Fruit fly (Drosophila melanogaster) whole organism, embryonic: ENCODE data around the gene CG6959.

Source experiments
- Asciz ChIP-seq: fragments of 200-800 bp; sonication (Bioruptor generic); optimal IDR thresholded peaks from 2 replicates; lab custom pipeline; 2017; ENCODE audit warnings: missing biosample characterization, mild to moderate bottlenecking, missing genetic modification characterization, missing genetic modification reagents
- CG10267 ChIP-seq: fragments of 200-800 bp; sonication (Bioruptor generic); optimal IDR thresholded peaks from 2 replicates; lab custom pipeline; 2018; ENCODE audit warnings: missing biosample characterization, mild to moderate bottlenecking, missing genetic modification characterization, moderate library complexity
- CG11504 ChIP-seq: fragments of 200-800 bp; sonication (Bioruptor generic); optimal IDR thresholded peaks from 3 replicates; lab custom pipeline; 2019; ENCODE audit warnings: missing biosample characterization, mild to moderate bottlenecking, missing genetic modification characterization, moderate library complexity
- CG11723 ChIP-seq: fragments of 200-800 bp; sonication (Bioruptor generic); optimal IDR thresholded peaks from 2 replicates; lab custom pipeline; 2017; ENCODE audit warnings: missing biosample characterization, mild to moderate bottlenecking, missing genetic modification characterization
- CG12769 ChIP-seq: fragments of 200-800 bp; sonication (Bioruptor generic); optimal IDR thresholded peaks from 2 replicates; lab custom pipeline; 2019; ENCODE audit warnings: missing biosample characterization, mild to moderate bottlenecking, missing genetic modification characterization, moderate library complexity
- CG14710 ChIP-seq: fragments of 200-800 bp; sonication (Bioruptor generic); optimal IDR thresholded peaks from 3 replicates; lab custom pipeline; 2019; ENCODE audit warnings: missing biosample characterization, mild to moderate bottlenecking, missing genetic modification characterization, moderate library complexity
- CG15073 ChIP-seq: fragments of 200-800 bp; sonication (Bioruptor generic); optimal IDR thresholded peaks from 2 replicates; lab custom pipeline; 2016; ENCODE audit warnings: missing biosample characterization, missing genetic modification characterization
- CG16863 ChIP-seq: fragments of 200-800 bp; sonication (Bioruptor generic); optimal IDR thresholded peaks from 3 replicates; lab custom pipeline; 2016; ENCODE audit warnings: missing biosample characterization, missing genetic modification characterization
- CG17829 ChIP-seq: fragments of 200-800 bp; optimal IDR thresholded peaks from 2 replicates; lab custom pipeline; 2019; ENCODE audit warnings: missing biosample characterization, mild to moderate bottlenecking, missing genetic modification characterization, moderate library complexity
- CG2202 ChIP-seq: fragments of 200-800 bp; sonication (Bioruptor generic); optimal IDR thresholded peaks from 2 replicates; lab custom pipeline; 2018; ENCODE audit warnings: missing biosample characterization, mild to moderate bottlenecking, missing genetic modification characterization
- CG2712 ChIP-seq: fragments of 200-800 bp; optimal IDR thresholded peaks from 3 replicates; lab custom pipeline; 2019; ENCODE audit warnings: missing biosample characterization, mild to moderate bottlenecking, missing genetic modification characterization, moderate library complexity
- CG31388 ChIP-seq: fragments of 200-800 bp; sonication (Bioruptor generic); optimal IDR thresholded peaks from 2 replicates; lab custom pipeline; 2016; ENCODE audit warnings: missing biosample characterization, missing genetic modification characterization
- CG3281 ChIP-seq: fragments of 200-800 bp; sonication (Bioruptor generic); optimal IDR thresholded peaks from 3 replicates; lab custom pipeline; 2017; ENCODE audit warnings: missing biosample characterization, mild to moderate bottlenecking, missing genetic modification characterization
- CG33557 ChIP-seq: fragments of 200-800 bp; sonication (Bioruptor generic); optimal IDR thresholded peaks from 2 replicates; lab custom pipeline; 2019; ENCODE audit warnings: missing biosample characterization, mild to moderate bottlenecking, missing genetic modification characterization, moderate library complexity
- CG3726 ChIP-seq: fragments of 200-800 bp; sonication (Bioruptor generic); IDR thresholded peaks from 3 replicates; pipeline ENCODE4, ENCODE4 v1.3.6; 2022; ENCODE audit warnings: missing biosample characterization, missing genetic modification characterization
- CG4282 ChIP-seq: fragments of 200-800 bp; sonication (Bioruptor generic); optimal IDR thresholded peaks from 2 replicates; lab custom pipeline; 2016; ENCODE audit warnings: missing biosample characterization, missing genetic modification characterization
- CG4707 ChIP-seq: fragments of 200-800 bp; sonication (Bioruptor generic); optimal IDR thresholded peaks from 2 replicates; lab custom pipeline; 2018; ENCODE audit warnings: missing biosample characterization, mild to moderate bottlenecking, missing genetic modification characterization, moderate library complexity
- CG4820 ChIP-seq: fragments of 200-800 bp; sonication (Bioruptor generic); optimal IDR thresholded peaks from 3 replicates; lab custom pipeline; 2016; ENCODE audit warnings: missing biosample characterization, missing genetic modification characterization
- CG6689 ChIP-seq: fragments of 200-800 bp; sonication (Bioruptor generic); IDR thresholded peaks from 2 replicates; pipeline ENCODE4 v1.3.6; 2022; ENCODE audit warnings: missing biosample characterization, missing genetic modification characterization
- CG8388 ChIP-seq: fragments of 200-800 bp; sonication (Bioruptor generic); optimal IDR thresholded peaks from 2 replicates; lab custom pipeline; 2019; ENCODE audit warnings: missing biosample characterization, mild to moderate bottlenecking, missing genetic modification characterization, moderate library complexity
- CG9437 ChIP-seq: fragments of 200-800 bp; sonication (Bioruptor generic); optimal IDR thresholded peaks from 2 replicates; lab custom pipeline; 2018; ENCODE audit warnings: missing biosample characterization, mild to moderate bottlenecking, missing genetic modification characterization
- CoRest ChIP-seq: fragments of 200-800 bp; sonication (Bioruptor generic); optimal IDR thresholded peaks from 3 replicates; lab custom pipeline; 2018; ENCODE audit warnings: missing biosample characterization, mild to moderate bottlenecking, missing genetic modification characterization, moderate library complexity
- D19A ChIP-seq: fragments of 200-800 bp; optimal IDR thresholded peaks from 3 replicates; lab custom pipeline; 2019; ENCODE audit warnings: missing biosample characterization, mild to moderate bottlenecking, missing genetic modification characterization, moderate library complexity
- Dfd ChIP-seq, 2 experiments: fragments of >200 bp; optimal IDR thresholded peaks; 2 replicates each; lab custom pipeline; 2017; ENCODE audit warnings: missing biosample characterization in 2 of 2, missing genetic modification characterization in 2 of 2
- Dref ChIP-seq: fragments of 200-800 bp; sonication (Bioruptor generic); IDR thresholded peaks from 2 replicates; pipeline ENCODE4 v1.3.6; 2022; ENCODE audit warnings: missing biosample characterization, missing genetic modification characterization
- Drgx ChIP-seq: fragments of 200-800 bp; sonication (Bioruptor generic); IDR thresholded peaks from 2 replicates; pipeline ENCODE4 v1.3.6; 2022; ENCODE audit warnings: missing biosample characterization, missing genetic modification characterization
- ERR ChIP-seq: fragments of 200-800 bp; sonication (Bioruptor generic); optimal IDR thresholded peaks from 2 replicates; lab custom pipeline; 2016; ENCODE audit warnings: missing biosample characterization, missing genetic modification characterization
- GATAe ChIP-seq: fragments of 200-800 bp; sonication (Bioruptor generic); conservative IDR thresholded peaks from 2 replicates; pipeline ENCODE4 v1.3.6; 2022; ENCODE audit warnings: missing biosample characterization, missing genetic modification characterization
- Gug ChIP-seq: fragments of 200-800 bp; sonication (Bioruptor generic); IDR thresholded peaks from 4 replicates; pipeline ENCODE4 v1.3.6; 2022; ENCODE audit warnings: missing biosample characterization, missing genetic modification characterization
- H2.0 ChIP-seq: fragments of 200-800 bp; sonication (Bioruptor generic); IDR thresholded peaks from 2 replicates; pipeline ENCODE4 v1.3.6; 2022; ENCODE audit warnings: missing biosample characterization, missing genetic modification characterization
- HLH54F ChIP-seq: fragments of 200-800 bp; sonication (Bioruptor generic); optimal IDR thresholded peaks from 3 replicates; lab custom pipeline; 2016; ENCODE audit warnings: missing biosample characterization, missing genetic modification characterization
- Hr39 ChIP-seq: fragments of >200 bp; optimal IDR thresholded peaks from 2 replicates; lab custom pipeline; 2017
- Lhr ChIP-seq: fragments of 200-800 bp; sonication (Bioruptor generic); optimal IDR thresholded peaks from 3 replicates; lab custom pipeline; 2017; ENCODE audit warnings: mild to moderate bottlenecking, missing biosample characterization, missing genetic modification reagents, missing genetic modification characterization
- MTF-1 ChIP-seq: fragments of 200-800 bp; sonication (Bioruptor generic); optimal IDR thresholded peaks from 2 replicates; lab custom pipeline; 2018; ENCODE audit warnings: missing biosample characterization, mild to moderate bottlenecking, missing genetic modification characterization, borderline replicate concordance
- Mes4 ChIP-seq: fragments of 200-800 bp; sonication (Bioruptor generic); optimal IDR thresholded peaks from 2 replicates; lab custom pipeline; 2016; ENCODE audit warnings: missing biosample characterization, missing genetic modification characterization
- Spps ChIP-seq: fragments of 200-800 bp; sonication (Bioruptor generic); optimal IDR thresholded peaks from 2 replicates; lab custom pipeline; 2018; ENCODE audit warnings: missing biosample characterization, mild to moderate bottlenecking, missing genetic modification characterization
- Ssrp ChIP-seq: fragments of 200-800 bp; sonication (Bioruptor generic); optimal IDR thresholded peaks from 2 replicates; lab custom pipeline; 2018; ENCODE audit warnings: missing biosample characterization, mild to moderate bottlenecking, missing genetic modification characterization, moderate library complexity
- Taf1 ChIP-seq: fragments of 200-800 bp; sonication (Bioruptor generic); IDR thresholded peaks from 2 replicates; pipeline ENCODE4 v1.3.6; 2022; ENCODE audit warnings: missing biosample characterization, missing genetic modification characterization
- Xrp1 ChIP-seq: fragments of 200-800 bp; sonication (Bioruptor generic); IDR thresholded peaks from 2 replicates; pipeline ENCODE4 v1.3.6; 2022; ENCODE audit warnings: missing biosample characterization, missing genetic modification characterization
- bowl ChIP-seq: fragments of 200-800 bp; sonication (Bioruptor generic); IDR thresholded peaks from 2 replicates; pipeline ENCODE4 v1.3.6; 2022; ENCODE audit warnings: missing biosample characterization, missing genetic modification characterization
- dmrt99B ChIP-seq: fragments of 200-800 bp; sonication (Bioruptor generic); optimal IDR thresholded peaks from 2 replicates; lab custom pipeline; 2018; ENCODE audit warnings: missing biosample characterization, mild to moderate bottlenecking, missing genetic modification characterization, moderate library complexity
- ems ChIP-seq: fragments of 200-800 bp; sonication (Bioruptor generic); optimal IDR thresholded peaks from 3 replicates; lab custom pipeline; 2016; ENCODE audit warnings: missing biosample characterization, missing genetic modification characterization
- eve ChIP-seq, 2 experiments: fragments of >200 bp; optimal IDR thresholded peaks; 2 replicates each; lab custom pipeline; 2017; ENCODE audit warnings: missing biosample characterization in 2 of 2, missing genetic modification characterization in 2 of 2
- gcm2 ChIP-seq: fragments of 200-800 bp; sonication (Bioruptor generic); optimal IDR thresholded peaks from 2 replicates; lab custom pipeline; 2016; ENCODE audit warnings: missing biosample characterization, missing genetic modification characterization
- her ChIP-seq: fragments of 200-800 bp; sonication (Bioruptor generic); optimal IDR thresholded peaks from 2 replicates; lab custom pipeline; 2016; ENCODE audit warnings: missing biosample characterization, missing genetic modification characterization
- odd ChIP-seq: fragments of 200-800 bp; sonication (Bioruptor generic); optimal IDR thresholded peaks from 2 replicates; lab custom pipeline; 2017; ENCODE audit warnings: missing biosample characterization, mild to moderate bottlenecking, missing genetic modification characterization
- row ChIP-seq: fragments of 200-800 bp; sonication (Bioruptor generic); IDR thresholded peaks from 3 replicates; pipeline ENCODE4 v1.3.6; 2022; ENCODE audit warnings: missing biosample characterization, missing genetic modification characterization
- sisA ChIP-seq: fragments of 200-800 bp; sonication (Bioruptor generic); IDR thresholded peaks from 2 replicates; pipeline ENCODE4 v1.3.6; 2022; ENCODE audit warnings: missing biosample characterization, missing genetic modification characterization
- trh ChIP-seq: fragments of 200-800 bp; sonication (Bioruptor generic); optimal IDR thresholded peaks from 2 replicates; lab custom pipeline; 2016; ENCODE audit warnings: missing biosample characterization, missing genetic modification characterization
- unpg ChIP-seq: fragments of 200-800 bp; sonication (Bioruptor generic); optimal IDR thresholded peaks from 3 replicates; lab custom pipeline; 2018; ENCODE audit warnings: missing biosample characterization, mild to moderate bottlenecking, missing genetic modification characterization, moderate library complexity

The CG6959 gene

DNA sequence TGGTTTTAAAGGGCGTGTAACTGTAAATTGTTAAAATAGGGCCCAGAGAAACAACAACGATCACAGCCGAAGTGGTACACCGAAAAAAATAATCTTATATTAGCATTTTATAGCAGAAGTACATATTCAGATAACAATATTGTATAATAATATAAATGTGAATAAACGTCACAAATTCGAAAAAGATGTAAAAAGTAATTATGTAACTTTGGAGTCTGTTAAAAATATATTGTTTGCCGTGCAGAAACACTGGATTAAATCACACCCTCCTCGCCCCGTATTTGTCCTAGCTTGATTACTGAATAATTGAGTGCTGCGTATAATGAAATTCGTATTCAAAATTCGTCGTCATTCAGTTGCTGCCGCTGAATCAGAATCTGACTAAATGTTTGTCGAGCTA, 14.1 kb downstream of the CG6959 start (continued):
- TF ChIP-seq CG4282 = no peak

DNA sequence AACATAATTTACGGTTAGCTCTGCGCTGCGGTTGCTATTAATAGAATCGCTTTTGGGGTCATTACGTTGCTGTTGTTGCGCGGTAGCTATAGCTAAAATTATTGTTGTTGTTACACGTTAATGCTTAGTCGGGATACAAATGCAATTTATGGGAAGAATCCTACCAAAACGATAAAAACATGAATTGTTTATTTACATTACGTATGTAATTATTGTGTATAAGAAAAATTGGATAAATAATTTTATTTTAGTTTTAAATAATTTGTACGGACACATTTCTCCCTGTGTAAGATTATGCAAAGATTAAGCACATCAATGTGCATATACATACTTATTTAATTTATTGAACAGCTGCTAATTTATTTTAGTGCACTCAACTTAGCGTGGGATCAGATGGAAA, 17.3 kb downstream of the CG6959 start:
- TF ChIP-seq CG2712 (tag; lab: Kevin White, UChicago) (peak; percentile 80), CG17829 (peak; percentile 76), Spps (tag; lab: Kevin White, UChicago) (peak; percentile 52), CG4707 (GFP tag; lab: Kevin White, UChicago) (peak; percentile 42), D19A (peak; percentile 75), HLH54F (no peak), Mes4 (no peak), trh (no peak), ems (GFP tag; lab: Kevin White, UChicago) (no peak), CG14710 (tag; lab: Kevin White, UChicago) (peak; percentile 74), CG11723 (peak; percentile 32), CG15073 (GFP tag; lab: Kevin White, UChicago) (no peak), ERR (GFP tag; lab: Kevin White, UChicago) (no peak), Ssrp (tag; lab: Kevin White, UChicago) (peak; percentile 76), GATAe (GFP tag; lab: Robert Waterston, UW) (no peak), CG9437 (GFP tag; lab: Kevin White, UChicago) (peak; percentile 9), row (GFP tag; lab: Robert Waterston, UW) (peak; percentile 55; the same call in 2 of the 3 replicates), unpg (GFP tag; lab: Kevin White, UChicago) (peak; percentile 78), CG6689 (GFP tag; lab: Robert Waterston, UW) (peak; percentile 35; the same call in 1 of the 2 replicates), Asciz (peak; percentile 67), Drgx (GFP tag; lab: Robert Waterston, UW) (no peak), CG4820 (GFP tag; lab: Kevin White, UChicago) (no peak), sisA (peak; percentile 43; the same call in 1 of the 2 replicates), Dfd (GFP tag; optimal IDR thresholded peaks at IDR 0.05; lab: Kevin White, UChicago) (no peak), Hr39 (no peak), bowl (GFP tag; lab: Robert Waterston, UW) (no peak), CG3726 (GFP tag; lab: Robert Waterston, UW) (no peak), CoRest (tag; lab: Kevin White, UChicago) (peak; percentile 65), Dref (no peak), H2.0 (GFP tag; lab: Robert Waterston, UW) (no peak), gcm2 (no peak), eve (GFP tag; optimal IDR thresholded peaks at IDR 0.05; lab: Kevin White, UChicago) (peak in 1 of 2 experiments; percentile 52), CG11504 (tag; lab: Kevin White, UChicago) (peak; percentile 73), CG33557 (peak; percentile 25), CG3281 (GFP tag; lab: Kevin White, UChicago) (no peak), CG8388 (peak; percentile 73), Lhr (GFP tag; lab: Kevin White, UChicago) (peak; percentile 22), Gug (GFP tag; lab: Robert Waterston, UW) (no peak), Xrp1 (peak; percentile 76), CG10267 (tag; lab: Kevin White, UChicago) (peak; percentile 51), CG31388 (GFP tag; lab: Kevin White, UChicago) (peak; percentile 6), odd (peak; percentile 6), MTF-1 (GFP tag; lab: Kevin White, UChicago) (peak; percentile 8), Taf1 (no peak), CG2202 (tag; lab: Kevin White, UChicago) (peak; percentile 64), her (GFP tag; lab: Kevin White, UChicago) (no peak), CG12769 (peak; percentile 34), CG16863 (GFP tag; lab: Kevin White, UChicago) (no peak), dmrt99B (tag; lab: Kevin White, UChicago) (peak; percentile 80)
